Worm (Caenorhabditis elegans): ENCODE measurements around the gene wrb-1.

DNA sequence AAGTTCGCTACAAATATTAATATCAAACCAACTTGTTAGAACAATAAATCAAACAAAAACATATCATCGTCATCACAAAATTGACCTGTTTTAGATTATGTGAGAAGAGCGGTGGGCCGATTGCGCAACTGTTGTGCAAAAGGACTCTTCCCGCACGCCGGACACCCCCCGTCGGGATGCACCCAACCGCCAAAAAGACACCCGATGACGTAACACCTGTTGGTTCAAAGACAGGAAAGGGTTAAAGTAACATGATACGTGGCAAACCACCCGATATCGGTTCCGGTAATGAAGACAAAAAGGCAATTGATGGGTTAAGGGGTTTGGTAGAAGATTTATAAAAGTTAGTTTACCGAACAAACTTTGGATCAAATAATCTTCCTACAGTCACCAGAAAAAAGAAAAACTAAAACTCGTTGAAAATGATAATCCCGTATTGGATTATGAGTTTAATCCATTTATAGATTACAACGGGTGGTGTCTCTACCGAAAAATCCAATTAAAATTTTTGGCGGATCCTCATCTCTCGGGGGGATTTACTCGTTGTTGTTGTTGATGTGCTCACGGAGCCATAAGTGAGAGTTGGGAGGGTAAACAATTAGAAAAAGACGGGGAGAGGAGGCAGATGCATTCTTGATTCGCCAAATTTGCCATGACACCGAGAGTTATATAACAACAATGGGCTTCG lies 48.3 kb downstream of the wrb-1 start:
- TF ChIP-seq snpc-4 (tag; optimal IDR thresholded peaks at IDR 0.05) (no peak), egl-27 (tag; optimal IDR thresholded peaks at IDR 0.05) (no peak), nhr-237 (tag; optimal IDR thresholded peaks at IDR 0.05) (no peak), fos-1 (tag; optimal IDR thresholded peaks at IDR 0.05) (no peak), pqm-1 (tag; optimal IDR thresholded peaks at IDR 0.05) (no peak), pha-4 (GFP tag; IDR thresholded peaks at IDR 0.05) (no peak), pha-4 (tag; optimal IDR thresholded peaks at IDR 0.05) (no peak), skn-1 (tag; optimal IDR thresholded peaks at IDR 0.05) (no peak), zag-1 (tag; optimal IDR thresholded peaks at IDR 0.05) (no peak), aly-2 (tag; optimal IDR thresholded peaks at IDR 0.05) (no peak), R02D3.7 (tag; optimal IDR thresholded peaks at IDR 0.05) (no peak), cey-2 (tag; optimal IDR thresholded peaks at IDR 0.05; ENCODE audit: borderline replicate concordance, insufficient read depth) (no peak), nhr-11 (tag; optimal IDR thresholded peaks at IDR 0.05) (no peak), hif-1 (tag; optimal IDR thresholded peaks at IDR 0.05) (no peak), nhr-76 (tag; optimal IDR thresholded peaks at IDR 0.05) (no peak)
